Fruit fly (Drosophila melanogaster) whole organism, embryonic: Measurements from ENCODE around the gene CG15865.

Experiments used
- Bgb ChIP-seq: fragments of 200-800 bp; sonication (Bioruptor generic); IDR thresholded peaks from 2 replicates; pipeline ENCODE4 v1.3.6; 2022; ENCODE audit warnings: missing biosample characterization, missing genetic modification characterization; ENCODE audit not compliant: partially characterized antibody
- BtbVII ChIP-seq: fragments of 200-800 bp; sonication (Bioruptor generic); optimal IDR thresholded peaks from 3 replicates; lab custom pipeline; 2017; ENCODE audit warnings: missing biosample characterization, mild to moderate bottlenecking, missing genetic modification characterization
- CG10543 ChIP-seq: fragments of 200-800 bp; sonication (Bioruptor generic); optimal IDR thresholded peaks from 3 replicates; lab custom pipeline; 2017; ENCODE audit warnings: missing biosample characterization, mild to moderate bottlenecking, missing genetic modification characterization, moderate library complexity
- CG12155 ChIP-seq: fragments of 200-800 bp; sonication (Bioruptor generic); optimal IDR thresholded peaks from 3 replicates; lab custom pipeline; 2016; ENCODE audit warnings: missing biosample characterization, missing genetic modification characterization
- CG12299 ChIP-seq: fragments of 200-800 bp; sonication (Bioruptor generic); optimal IDR thresholded peaks from 2 replicates; lab custom pipeline; 2018; ENCODE audit warnings: missing biosample characterization, mild to moderate bottlenecking, missing genetic modification characterization
- CG13296 ChIP-seq: fragments of 200-800 bp; sonication (Bioruptor generic); optimal IDR thresholded peaks from 3 replicates; lab custom pipeline; 2018; ENCODE audit warnings: missing biosample characterization, mild to moderate bottlenecking, missing genetic modification characterization
- CG13894 ChIP-seq: fragments of 200-800 bp; sonication (Bioruptor generic); optimal IDR thresholded peaks from 3 replicates; lab custom pipeline; 2018; ENCODE audit warnings: missing biosample characterization, mild to moderate bottlenecking, missing genetic modification characterization, moderate library complexity
- CG15696 ChIP-seq: fragments of 200-800 bp; sonication (Bioruptor generic); optimal IDR thresholded peaks from 2 replicates; lab custom pipeline; 2019; ENCODE audit warnings: missing biosample characterization, mild to moderate bottlenecking, missing genetic modification characterization, moderate library complexity
- CG17802 ChIP-seq: fragments of 200-800 bp; sonication (Bioruptor generic); optimal IDR thresholded peaks from 2 replicates; lab custom pipeline; 2018; ENCODE audit warnings: missing biosample characterization, mild to moderate bottlenecking, missing genetic modification characterization, moderate library complexity
- CG2199 ChIP-seq: fragments of 200-800 bp; sonication (Bioruptor generic); IDR thresholded peaks from 3 replicates; pipeline ENCODE4 v1.3.6; 2022; ENCODE audit warnings: missing biosample characterization, missing genetic modification characterization
- CG2712 ChIP-seq: fragments of 200-800 bp; optimal IDR thresholded peaks from 3 replicates; lab custom pipeline; 2019; ENCODE audit warnings: missing biosample characterization, mild to moderate bottlenecking, missing genetic modification characterization, moderate library complexity
- CG34224 ChIP-seq: fragments of 200-800 bp; sonication (Bioruptor generic); IDR thresholded peaks from 3 replicates; pipeline ENCODE4 v1.3.6; 2022; ENCODE audit warnings: missing biosample characterization, missing genetic modification characterization; ENCODE audit not compliant: partially characterized antibody
- CG42726 ChIP-seq: fragments of 200-800 bp; sonication (Bioruptor generic); IDR thresholded peaks from 2 replicates; pipeline ENCODE4 v1.3.6; 2022; ENCODE audit warnings: missing biosample characterization, missing genetic modification characterization; ENCODE audit not compliant: partially characterized antibody
- CG4820 ChIP-seq: fragments of 200-800 bp; sonication (Bioruptor generic); optimal IDR thresholded peaks from 3 replicates; lab custom pipeline; 2016; ENCODE audit warnings: missing biosample characterization, missing genetic modification characterization
- CG6683 ChIP-seq: fragments of 200-800 bp; sonication (Bioruptor generic); optimal IDR thresholded peaks from 2 replicates; lab custom pipeline; 2017; ENCODE audit warnings: missing biosample characterization, mild to moderate bottlenecking, missing genetic modification characterization, missing genetic modification reagents
- CG6854 ChIP-seq: fragments of 200-800 bp; sonication (Bioruptor generic); optimal IDR thresholded peaks from 3 replicates; lab custom pipeline; 2017; ENCODE audit warnings: missing biosample characterization, mild to moderate bottlenecking, missing genetic modification characterization
- CG8290 ChIP-seq, 3 experiments: fragments of 200-800 bp; sonication (Bioruptor generic); optimal IDR thresholded peaks; 2 replicates each; lab custom pipeline; 2016 to 2019; ENCODE audit warnings: missing biosample characterization in 3 of 3, missing genetic modification characterization in 3 of 3, mild to moderate bottlenecking in 2 of 3, moderate library complexity in 1 of 3
- CG8924 ChIP-seq: fragments of 200-800 bp; optimal IDR thresholded peaks from 3 replicates; lab custom pipeline; 2019; ENCODE audit warnings: missing biosample characterization, mild to moderate bottlenecking, missing genetic modification characterization, moderate library complexity
- CHES-1-like ChIP-seq: fragments of 200-800 bp; sonication (Bioruptor generic); optimal IDR thresholded peaks from 2 replicates; lab custom pipeline; 2016; ENCODE audit warnings: missing biosample characterization, missing genetic modification characterization
- D ChIP-seq, 2 experiments: fragments of 200-800 bp in 1 of 2; fragments of >200 bp in 1 of 2; sonication (Bioruptor generic) in 1 of 2; optimal IDR thresholded peaks; 2 replicates in 1 of 2; 3 replicates in 1 of 2; lab custom pipeline; 2017; ENCODE audit warnings: mild to moderate bottlenecking in 1 of 2, missing biosample characterization in 1 of 2, missing genetic modification characterization in 1 of 2, missing genetic modification reagents in 1 of 2
- Dll ChIP-seq: fragments of 200-800 bp; sonication (Bioruptor generic); IDR thresholded peaks from 4 replicates; pipeline ENCODE4 v1.3.6; 2022; ENCODE audit warnings: missing biosample characterization, missing genetic modification characterization; ENCODE audit not compliant: partially characterized antibody
- Gsc ChIP-seq: fragments of 200-800 bp; sonication (Bioruptor generic); IDR thresholded peaks from 2 replicates; pipeline ENCODE4 v1.3.6; 2022; ENCODE audit warnings: missing biosample characterization, missing genetic modification characterization
- HmgD ChIP-seq: fragments of 200-800 bp; sonication (Bioruptor generic); optimal IDR thresholded peaks from 3 replicates; lab custom pipeline; 2016; ENCODE audit warnings: missing biosample characterization, missing genetic modification characterization
- Hmr ChIP-seq: fragments of 200-800 bp; sonication (Bioruptor generic); optimal IDR thresholded peaks from 3 replicates; lab custom pipeline; 2017; ENCODE audit warnings: mild to moderate bottlenecking, missing biosample characterization, missing genetic modification reagents, missing genetic modification characterization
- MTF-1 ChIP-seq: fragments of 200-800 bp; sonication (Bioruptor generic); optimal IDR thresholded peaks from 2 replicates; lab custom pipeline; 2018; ENCODE audit warnings: missing biosample characterization, mild to moderate bottlenecking, missing genetic modification characterization, borderline replicate concordance
- Meics ChIP-seq: fragments of 200-800 bp; sonication (Bioruptor generic); optimal IDR thresholded peaks from 2 replicates; lab custom pipeline; 2017; ENCODE audit warnings: missing biosample characterization, mild to moderate bottlenecking, missing genetic modification characterization
- Nf-YB ChIP-seq: fragments of 200-800 bp; sonication (Bioruptor generic); optimal IDR thresholded peaks from 3 replicates; lab custom pipeline; 2019; ENCODE audit warnings: missing biosample characterization, mild to moderate bottlenecking, missing genetic modification characterization, moderate library complexity
- Opbp ChIP-seq: fragments of 200-800 bp; sonication (Bioruptor generic); IDR thresholded peaks from 3 replicates; pipeline ENCODE4 v1.3.6; 2022; ENCODE audit warnings: missing biosample characterization, missing genetic modification characterization; ENCODE audit not compliant: partially characterized antibody
- Rfx ChIP-seq: fragments of 200-800 bp; sonication (Bioruptor generic); IDR thresholded peaks from 2 replicates; pipeline ENCODE4 v1.3.6; 2022; ENCODE audit warnings: missing biosample characterization, missing genetic modification characterization
- Side ChIP-seq: fragments of 200-800 bp; sonication (Bioruptor generic); optimal IDR thresholded peaks from 2 replicates; lab custom pipeline; 2016; ENCODE audit warnings: missing biosample characterization, missing genetic modification characterization
- Vsx1 ChIP-seq: fragments of 200-800 bp; sonication (Bioruptor generic); optimal IDR thresholded peaks from 2 replicates; lab custom pipeline; 2017; ENCODE audit warnings: missing biosample characterization, mild to moderate bottlenecking, missing genetic modification characterization, missing genetic modification reagents
- ara ChIP-seq: fragments of 200-800 bp; sonication (Bioruptor generic); IDR thresholded peaks from 2 replicates; pipeline ENCODE4 v1.3.6; 2022; ENCODE audit warnings: missing biosample characterization, missing genetic modification characterization
- bowl ChIP-seq: fragments of 200-800 bp; sonication (Bioruptor generic); IDR thresholded peaks from 2 replicates; pipeline ENCODE4 v1.3.6; 2022; ENCODE audit warnings: missing biosample characterization, missing genetic modification characterization
- cg ChIP-seq: fragments of 200-800 bp; sonication (Bioruptor generic); optimal IDR thresholded peaks from 3 replicates; lab custom pipeline; 2019; ENCODE audit warnings: missing biosample characterization, mild to moderate bottlenecking, missing genetic modification characterization, moderate library complexity
- chinmo ChIP-seq: fragments of 200-800 bp; sonication (Bioruptor generic); IDR thresholded peaks from 4 replicates; pipeline ENCODE4 v1.3.6; 2022; ENCODE audit warnings: missing biosample characterization, missing genetic modification characterization; ENCODE audit not compliant: partially characterized antibody
- chm ChIP-seq: fragments of 200-800 bp; sonication (Bioruptor generic); IDR thresholded peaks from 2 replicates; pipeline ENCODE4 v1.3.6; 2022; ENCODE audit warnings: missing biosample characterization, missing genetic modification characterization
- dm ChIP-seq: fragments of 200-800 bp; sonication (Bioruptor generic); optimal IDR thresholded peaks from 3 replicates; lab custom pipeline; 2016; ENCODE audit warnings: missing biosample characterization, missing genetic modification characterization
- gem ChIP-seq: fragments of 200-800 bp; sonication (Bioruptor generic); optimal IDR thresholded peaks from 2 replicates; lab custom pipeline; 2019; ENCODE audit warnings: missing biosample characterization, mild to moderate bottlenecking, missing genetic modification characterization, moderate library complexity
- grau ChIP-seq: fragments of 200-800 bp; optimal IDR thresholded peaks from 3 replicates; lab custom pipeline; 2019; ENCODE audit warnings: missing biosample characterization, mild to moderate bottlenecking, missing genetic modification characterization, moderate library complexity
- her ChIP-seq: fragments of 200-800 bp; sonication (Bioruptor generic); optimal IDR thresholded peaks from 2 replicates; lab custom pipeline; 2016; ENCODE audit warnings: missing biosample characterization, missing genetic modification characterization
- insv ChIP-seq, 2 experiments: fragments of 200-800 bp; sonication (Bioruptor generic); optimal IDR thresholded peaks; 3 replicates each; lab custom pipeline; 2016 to 2018; ENCODE audit warnings: missing biosample characterization in 2 of 2, missing genetic modification characterization in 2 of 2
- kni ChIP-seq: fragments of 200-800 bp; sonication (Bioruptor generic); optimal IDR thresholded peaks from 3 replicates; lab custom pipeline; 2017; ENCODE audit warnings: mild to moderate bottlenecking, missing biosample characterization, missing genetic modification reagents, missing genetic modification characterization
- lab ChIP-seq: fragments of 200-800 bp; sonication (Bioruptor generic); optimal IDR thresholded peaks from 3 replicates; lab custom pipeline; 2017; ENCODE audit warnings: missing biosample characterization, missing genetic modification characterization, mild to moderate bottlenecking, moderate library complexity, missing genetic modification reagents
- nom ChIP-seq: fragments of 200-800 bp; sonication (Bioruptor generic); optimal IDR thresholded peaks from 2 replicates; lab custom pipeline; 2017; ENCODE audit warnings: missing biosample characterization, missing genetic modification characterization, mild to moderate bottlenecking, moderate library complexity, missing genetic modification reagents
- psq ChIP-seq: fragments of 200-800 bp; sonication (Bioruptor generic); optimal IDR thresholded peaks from 2 replicates; lab custom pipeline; 2017; ENCODE audit warnings: missing biosample characterization, missing genetic modification characterization
- toy ChIP-seq: fragments of 200-800 bp; sonication (Bioruptor generic); IDR thresholded peaks from 2 replicates; pipeline ENCODE4 v1.3.6; 2022; ENCODE audit warnings: missing biosample characterization, missing genetic modification characterization
- vvl ChIP-seq: fragments of 200-800 bp; sonication (Bioruptor generic); IDR thresholded peaks from 2 replicates; pipeline ENCODE4 v1.3.6; 2022; ENCODE audit warnings: missing biosample characterization, missing genetic modification characterization

The CG15865 gene

dm6 chrX:16655724-16656235 lies 8.5 kb downstream of the CG15865 start (continued):
- TF ChIP-seq chm (GFP tag; lab: Robert Waterston, UW) (peak; percentile 16; the same call in 1 of the 2 replicates), D (optimal IDR thresholded peaks at IDR 0.05; lab: Kevin White, UChicago) (no peak), D (GFP tag; optimal IDR thresholded peaks at IDR 0.05; lab: Kevin White, UChicago) (peak; percentile 11), Opbp (GFP tag; lab: Robert Waterston, UW) (no peak), CG8290 (GFP tag; optimal IDR thresholded peaks at IDR 0.05; lab: Kevin White, UChicago) (no peak), CG8290 (tag; optimal IDR thresholded peaks at IDR 0.05; lab: Kevin White, UChicago) (peak in 1 of 2 experiments; percentile 28), CG17802 (tag; lab: Kevin White, UChicago) (no peak), CG6683 (GFP tag; lab: Kevin White, UChicago) (peak; percentile 32), CG34224 (GFP tag; lab: Robert Waterston, UW) (no peak; the same call in 2 of the 3 replicates), CG6854 (GFP tag; lab: Kevin White, UChicago) (no peak), her (GFP tag; lab: Kevin White, UChicago) (peak; percentile 29), psq (no peak), Nf-YB (GFP tag; lab: Kevin White, UChicago) (peak; percentile 70), toy (GFP tag; lab: Robert Waterston, UW) (no peak), BtbVII (GFP tag; lab: Kevin White, UChicago) (peak; percentile 60), CG2199 (peak; percentile 57; the same call in 2 of the 3 replicates), CG2712 (tag; lab: Kevin White, UChicago) (peak; percentile 45), CG10543 (GFP tag; lab: Kevin White, UChicago) (peak; percentile 75), MTF-1 (GFP tag; lab: Kevin White, UChicago) (peak; percentile 41), cg (GFP tag; lab: Kevin White, UChicago) (peak; percentile 90), kni (GFP tag; lab: Kevin White, UChicago) (peak; percentile 82), CG4820 (GFP tag; lab: Kevin White, UChicago) (no peak), Side (GFP tag; lab: Kevin White, UChicago) (no peak), chinmo (GFP tag; lab: Robert Waterston, UW) (peak; percentile 85; the same call in 2 of the 4 replicates), HmgD (GFP tag; lab: Kevin White, UChicago) (peak; percentile 2), Meics (GFP tag; lab: Kevin White, UChicago) (peak; percentile 6), insv (GFP tag; optimal IDR thresholded peaks at IDR 0.05; lab: Kevin White, UChicago) (peak; percentile 98 to 99), CG13296 (GFP tag; lab: Kevin White, UChicago) (peak; percentile 45), nom (no peak), dm (GFP tag; lab: Kevin White, UChicago) (peak; percentile 72), CG42726 (GFP tag; lab: Robert Waterston, UW) (no peak), CHES-1-like (peak; percentile 34), Bgb (GFP tag; lab: Robert Waterston, UW) (no peak), bowl (GFP tag; lab: Robert Waterston, UW) (no peak), CG13894 (tag; lab: Kevin White, UChicago) (peak; percentile 67), gem (tag; lab: Kevin White, UChicago) (no peak), Hmr (peak; percentile 11), CG12155 (no peak), Rfx (peak; percentile 21; the same call in 1 of the 2 replicates), Vsx1 (GFP tag; lab: Kevin White, UChicago) (peak; percentile 61), lab (peak; percentile 59), vvl (GFP tag; lab: Robert Waterston, UW) (peak; percentile 41; the same call in 1 of the 2 replicates), CG15696 (peak; percentile 16), Dll (0 out of 4 replicates have a peak, but pooled peaks have one; percentile 13), Gsc (no peak), ara (GFP tag; lab: Robert Waterston, UW) (0 out of 2 replicates have a peak, but pooled peaks have one; percentile 38), CG12299 (peak; percentile 59), grau (tag; lab: Kevin White, UChicago) (peak; percentile 3), CG8924 (tag; lab: Kevin White, UChicago) (peak; percentile 25)
